Worm (Caenorhabditis elegans): ENCODE measurements around the gene ugt-14.

- no peak for TF ChIP-seq ham-2 (GFP tag; optimal IDR thresholded peaks at IDR 0.05)
- no peak for TF ChIP-seq elt-1 (tag; optimal IDR thresholded peaks at IDR 0.05; ENCODE audit: borderline replicate concordance, insufficient read depth)
- TF ChIP-seq unc-120 (tag; optimal IDR thresholded peaks at IDR 0.05; ENCODE audit: poor library complexity, severe bottlenecking) = no peak
- TF ChIP-seq mep-1 (tag; optimal IDR thresholded peaks at IDR 0.05) = no peak
- TF ChIP-seq snpc-4 (tag; optimal IDR thresholded peaks at IDR 0.05) = no peak
- no peak for TF ChIP-seq sptf-1 (tag; optimal IDR thresholded peaks at IDR 0.05)
Measured at ce11 chrV:4937337-4937736, 31.3 kb downstream of the ugt-14 start.
